Fruit fly (Drosophila melanogaster) whole organism, embryonic: Measurements from ENCODE around the gene CG17768.
A peak's percentile ranks its signal among the peaks of the same experiment; 100 is the strongest.

Experiments used
- Adf1 ChIP-seq: fragments of 200-800 bp; sonication (Bioruptor generic); IDR thresholded peaks from 2 replicates; pipeline ENCODE4 v1.3.6; 2022; ENCODE audit warnings: missing biosample characterization, missing genetic modification characterization
- Bteb2 ChIP-seq: fragments of 200-800 bp; sonication (Bioruptor generic); optimal IDR thresholded peaks from 2 replicates; lab custom pipeline; 2016; ENCODE audit warnings: missing biosample characterization, missing genetic modification characterization
- CG10267 ChIP-seq: fragments of 200-800 bp; sonication (Bioruptor generic); optimal IDR thresholded peaks from 2 replicates; lab custom pipeline; 2018; ENCODE audit warnings: missing biosample characterization, mild to moderate bottlenecking, missing genetic modification characterization, moderate library complexity
- CG10959 ChIP-seq: fragments of 200-800 bp; sonication (Bioruptor generic); IDR thresholded peaks from 2 replicates; pipeline ENCODE4 v1.3.6; 2022; ENCODE audit warnings: missing biosample characterization, missing genetic modification characterization
- CG11723 ChIP-seq: fragments of 200-800 bp; sonication (Bioruptor generic); optimal IDR thresholded peaks from 2 replicates; lab custom pipeline; 2017; ENCODE audit warnings: missing biosample characterization, mild to moderate bottlenecking, missing genetic modification characterization
- CG1233 ChIP-seq: fragments of 200-800 bp; sonication (Bioruptor generic); optimal IDR thresholded peaks from 4 replicates; lab custom pipeline; 2018; ENCODE audit warnings: missing biosample characterization, mild to moderate bottlenecking, missing genetic modification characterization
- CG13287 ChIP-seq: fragments of 200-800 bp; sonication (Bioruptor generic); IDR thresholded peaks from 2 replicates; pipeline ENCODE4 v1.3.6; 2022; ENCODE audit warnings: missing biosample characterization, missing genetic modification characterization; ENCODE audit not compliant: partially characterized antibody
- CG14441 ChIP-seq: fragments of 200-800 bp; sonication (Bioruptor generic); IDR thresholded peaks from 2 replicates; pipeline ENCODE4 v1.3.6; 2022; ENCODE audit warnings: missing biosample characterization, missing genetic modification characterization
- CG17186 ChIP-seq: fragments of 200-800 bp; sonication (Bioruptor generic); optimal IDR thresholded peaks from 3 replicates; lab custom pipeline; 2017; ENCODE audit warnings: missing biosample characterization, missing genetic modification reagents, missing genetic modification characterization
- CG2202 ChIP-seq: fragments of 200-800 bp; sonication (Bioruptor generic); optimal IDR thresholded peaks from 2 replicates; lab custom pipeline; 2018; ENCODE audit warnings: missing biosample characterization, mild to moderate bottlenecking, missing genetic modification characterization
- CG2678 ChIP-seq: fragments of 200-800 bp; sonication (Bioruptor generic); optimal IDR thresholded peaks from 3 replicates; lab custom pipeline; 2019; ENCODE audit warnings: missing biosample characterization, mild to moderate bottlenecking, missing genetic modification characterization, moderate library complexity
- CG3163 ChIP-seq: fragments of 200-800 bp; sonication (Bioruptor generic); optimal IDR thresholded peaks from 3 replicates; lab custom pipeline; 2016; ENCODE audit warnings: missing biosample characterization, missing genetic modification characterization
- CG32767 ChIP-seq: fragments of 200-800 bp; sonication (Bioruptor generic); IDR thresholded peaks from 2 replicates; pipeline ENCODE4 v1.3.6; 2022; ENCODE audit warnings: missing biosample characterization, missing genetic modification characterization
- CG33213 ChIP-seq: fragments of 200-800 bp; sonication (Bioruptor generic); optimal IDR thresholded peaks from 3 replicates; lab custom pipeline; 2016; ENCODE audit warnings: missing biosample characterization, missing genetic modification characterization
- CG3726 ChIP-seq: fragments of 200-800 bp; sonication (Bioruptor generic); IDR thresholded peaks from 3 replicates; pipeline ENCODE4, ENCODE4 v1.3.6; 2022; ENCODE audit warnings: missing biosample characterization, missing genetic modification characterization
- CG3995 ChIP-seq: fragments of 200-800 bp; sonication (Bioruptor generic); optimal IDR thresholded peaks from 3 replicates; lab custom pipeline; 2016; ENCODE audit warnings: missing biosample characterization, missing genetic modification characterization
- CG4617 ChIP-seq: fragments of 200-800 bp; sonication (Bioruptor generic); optimal IDR thresholded peaks from 3 replicates; lab custom pipeline; 2016; ENCODE audit warnings: missing biosample characterization, missing genetic modification characterization, borderline replicate concordance
- CG5180 ChIP-seq: fragments of 200-800 bp; sonication (Bioruptor generic); optimal IDR thresholded peaks from 3 replicates; lab custom pipeline; 2017; ENCODE audit warnings: missing biosample characterization, missing genetic modification characterization, mild to moderate bottlenecking, moderate library complexity, missing genetic modification reagents
- CG6689 ChIP-seq: fragments of 200-800 bp; sonication (Bioruptor generic); IDR thresholded peaks from 2 replicates; pipeline ENCODE4 v1.3.6; 2022; ENCODE audit warnings: missing biosample characterization, missing genetic modification characterization
- CG7357 ChIP-seq: fragments of 200-800 bp; sonication (Bioruptor generic); IDR thresholded peaks from 3 replicates; pipeline ENCODE4 v1.3.6; 2022; ENCODE audit warnings: missing biosample characterization, missing genetic modification characterization
- CG9215 ChIP-seq: fragments of 200-800 bp; sonication (Bioruptor generic); IDR thresholded peaks from 2 replicates; pipeline ENCODE4 v1.3.6; 2022; ENCODE audit warnings: missing biosample characterization, missing genetic modification characterization
- CG9437 ChIP-seq: fragments of 200-800 bp; sonication (Bioruptor generic); optimal IDR thresholded peaks from 2 replicates; lab custom pipeline; 2018; ENCODE audit warnings: missing biosample characterization, mild to moderate bottlenecking, missing genetic modification characterization
- D ChIP-seq, 2 experiments: fragments of 200-800 bp in 1 of 2; fragments of >200 bp in 1 of 2; sonication (Bioruptor generic) in 1 of 2; optimal IDR thresholded peaks; 2 replicates in 1 of 2; 3 replicates in 1 of 2; lab custom pipeline; 2017; ENCODE audit warnings: mild to moderate bottlenecking in 1 of 2, missing biosample characterization in 1 of 2, missing genetic modification characterization in 1 of 2, missing genetic modification reagents in 1 of 2
- Dip2 ChIP-seq: fragments of 200-800 bp; sonication (Bioruptor generic); IDR thresholded peaks from 2 replicates; pipeline ENCODE4 v1.3.6; 2022; ENCODE audit warnings: missing biosample characterization, missing genetic modification characterization
- Dref ChIP-seq: fragments of 200-800 bp; sonication (Bioruptor generic); IDR thresholded peaks from 2 replicates; pipeline ENCODE4 v1.3.6; 2022; ENCODE audit warnings: missing biosample characterization, missing genetic modification characterization
- HHEX ChIP-seq: fragments of 200-800 bp; sonication (Bioruptor generic); optimal IDR thresholded peaks from 3 replicates; lab custom pipeline; 2017; ENCODE audit warnings: missing biosample characterization, mild to moderate bottlenecking, missing genetic modification characterization, missing genetic modification reagents
- HLH3B ChIP-seq: fragments of 200-800 bp; sonication (Bioruptor generic); IDR thresholded peaks from 2 replicates; pipeline ENCODE4 v1.3.6; 2022; ENCODE audit warnings: missing biosample characterization, missing genetic modification characterization
- Hsf ChIP-seq: fragments of 200-800 bp; sonication (Bioruptor generic); optimal IDR thresholded peaks from 3 replicates; lab custom pipeline; 2016; ENCODE audit warnings: missing biosample characterization, missing genetic modification characterization
- Jarid2 ChIP-seq: fragments of 200-800 bp; sonication (Bioruptor generic); optimal IDR thresholded peaks from 3 replicates; lab custom pipeline; 2017; ENCODE audit warnings: mild to moderate bottlenecking, missing biosample characterization, missing genetic modification reagents, missing genetic modification characterization
- Kr ChIP-seq: fragments of 200-800 bp; sonication (Bioruptor generic); optimal IDR thresholded peaks from 2 replicates; lab custom pipeline; 2017; ENCODE audit warnings: missing biosample characterization, mild to moderate bottlenecking, missing genetic modification characterization
- Nf-YA ChIP-seq: fragments of 200-800 bp; sonication (Bioruptor generic); IDR thresholded peaks from 2 replicates; pipeline ENCODE4 v1.3.6; 2022; ENCODE audit warnings: missing biosample characterization, missing genetic modification characterization
- Optix ChIP-seq: fragments of 200-800 bp; sonication (Bioruptor generic); IDR thresholded peaks from 3 replicates; pipeline ENCODE4 v1.3.6; 2022; ENCODE audit warnings: missing biosample characterization, missing genetic modification characterization
- Pdp1 ChIP-seq, 2 experiments: fragments of 200-800 bp; sonication (Bioruptor generic); optimal IDR thresholded peaks; 3 replicates each; lab custom pipeline; 2016; ENCODE audit warnings: missing biosample characterization in 2 of 2, missing genetic modification characterization in 2 of 2, mild to moderate bottlenecking in 1 of 2, moderate library complexity in 1 of 2
- Spps ChIP-seq: fragments of 200-800 bp; sonication (Bioruptor generic); optimal IDR thresholded peaks from 2 replicates; lab custom pipeline; 2018; ENCODE audit warnings: missing biosample characterization, mild to moderate bottlenecking, missing genetic modification characterization
- abd-A ChIP-seq: fragments of 200-800 bp; sonication (Bioruptor generic); optimal IDR thresholded peaks from 3 replicates; lab custom pipeline; 2019; ENCODE audit warnings: missing biosample characterization, mild to moderate bottlenecking, missing genetic modification characterization, moderate library complexity
- ap ChIP-seq: fragments of 200-800 bp; sonication (Bioruptor generic); IDR thresholded peaks from 2 replicates; pipeline ENCODE4 v1.3.6; 2022; ENCODE audit warnings: missing biosample characterization, missing genetic modification characterization
- az2 ChIP-seq: fragments of 200-800 bp; sonication (Bioruptor generic); optimal IDR thresholded peaks from 3 replicates; lab custom pipeline; 2016; ENCODE audit warnings: missing biosample characterization, missing genetic modification characterization
- bsh ChIP-seq, 2 experiments: fragments of 200-800 bp; sonication (Bioruptor generic); optimal IDR thresholded peaks; 2 replicates each; lab custom pipeline; 2017 to 2018; ENCODE audit warnings: mild to moderate bottlenecking in 2 of 2, missing biosample characterization in 2 of 2, missing genetic modification characterization in 2 of 2, moderate library complexity in 1 of 2
- btn ChIP-seq: fragments of 200-800 bp; sonication (Bioruptor generic); optimal IDR thresholded peaks from 2 replicates; lab custom pipeline; 2016; ENCODE audit warnings: missing biosample characterization, missing genetic modification characterization
- chn ChIP-seq: fragments of 200-800 bp; sonication (Bioruptor generic); optimal IDR thresholded peaks from 2 replicates; lab custom pipeline; 2016; ENCODE audit warnings: missing biosample characterization, missing genetic modification characterization
- crc ChIP-seq: fragments of 200-800 bp; sonication (Bioruptor generic); optimal IDR thresholded peaks from 2 replicates; lab custom pipeline; 2016; ENCODE audit warnings: missing biosample characterization, missing genetic modification characterization
- en ChIP-seq: fragments of 200-800 bp; sonication (Bioruptor generic); optimal IDR thresholded peaks from 2 replicates; lab custom pipeline; 2016; ENCODE audit warnings: missing biosample characterization, missing genetic modification characterization
- grau ChIP-seq: fragments of 200-800 bp; optimal IDR thresholded peaks from 3 replicates; lab custom pipeline; 2019; ENCODE audit warnings: missing biosample characterization, mild to moderate bottlenecking, missing genetic modification characterization, moderate library complexity
- grn ChIP-seq: fragments of 200-800 bp; sonication (Bioruptor generic); optimal IDR thresholded peaks from 3 replicates; lab custom pipeline; 2017; ENCODE audit warnings: missing biosample characterization, missing genetic modification characterization
- nau ChIP-seq: fragments of 200-800 bp; sonication (Bioruptor generic); optimal IDR thresholded peaks from 3 replicates; lab custom pipeline; 2017; ENCODE audit warnings: missing biosample characterization, mild to moderate bottlenecking, missing genetic modification characterization, missing genetic modification reagents
- oc ChIP-seq: fragments of 200-800 bp; sonication (Bioruptor generic); optimal IDR thresholded peaks from 2 replicates; lab custom pipeline; 2018; ENCODE audit warnings: missing biosample characterization, mild to moderate bottlenecking, missing genetic modification characterization, moderate library complexity
- pho ChIP-seq: fragments of 200-800 bp; sonication (Bioruptor generic); optimal IDR thresholded peaks from 2 replicates; lab custom pipeline; 2016; ENCODE audit warnings: missing biosample characterization, missing genetic modification characterization
- ranshi ChIP-seq: fragments of 200-800 bp; sonication (Bioruptor generic); IDR thresholded peaks from 2 replicates; pipeline ENCODE4 v1.3.6; 2022; ENCODE audit warnings: missing biosample characterization, missing genetic modification characterization
- repo ChIP-seq: fragments of 200-800 bp; sonication (Bioruptor generic); optimal IDR thresholded peaks from 2 replicates; lab custom pipeline; 2016; ENCODE audit warnings: missing biosample characterization, missing genetic modification characterization
- zfh1 ChIP-seq: fragments of 200-800 bp; sonication (Bioruptor generic); IDR thresholded peaks from 3 replicates; pipeline ENCODE4 v1.3.6; 2022; ENCODE audit warnings: missing biosample characterization, missing genetic modification characterization

The CG17768 gene

dm6 chr2L:10442048-10442790 is 37.2 kb upstream of the CG17768 start, which contains the start of gene loh (continued):
- TF ChIP-seq CG9437 (GFP tag; lab: Kevin White, UChicago) (peak; percentile 76), Pdp1 (GFP tag; optimal IDR thresholded peaks at IDR 0.05; lab: Kevin White, UChicago) (no peak), CG17186 (no peak), CG7357 (GFP tag; lab: Robert Waterston, UW) (no peak), Kr (GFP tag; lab: Kevin White, UChicago) (no peak), HHEX (GFP tag; lab: Kevin White, UChicago) (no peak), az2 (GFP tag; lab: Kevin White, UChicago) (peak; percentile 45), CG9215 (no peak), Optix (no peak), CG10959 (GFP tag; lab: Robert Waterston, UW) (no peak), repo (GFP tag; lab: Kevin White, UChicago) (no peak), CG32767 (no peak), CG4617 (GFP tag; lab: Kevin White, UChicago) (no peak), CG3163 (no peak), CG11723 (GFP tag; lab: Kevin White, UChicago) (peak; percentile 53), CG33213 (no peak), CG2202 (tag; lab: Kevin White, UChicago) (no peak), zfh1 (0 out of 3 replicates have a peak, but pooled peaks have one; percentile 40), crc (GFP tag; lab: Kevin White, UChicago) (no peak), en (GFP tag; lab: Kevin White, UChicago) (no peak), ranshi (no peak), HLH3B (0 out of 2 replicates have a peak, but pooled peaks have one; percentile 45), grn (GFP tag; lab: Kevin White, UChicago) (no peak), abd-A (tag; lab: Kevin White, UChicago) (no peak), chn (no peak), CG13287 (GFP tag; lab: Robert Waterston, UW) (no peak), Nf-YA (GFP tag; lab: Robert Waterston, UW) (no peak), grau (tag; lab: Kevin White, UChicago) (peak; percentile 72), CG1233 (GFP tag; lab: Kevin White, UChicago) (peak; percentile 61), Adf1 (GFP tag; lab: Robert Waterston, UW) (no peak), pho (GFP tag; lab: Kevin White, UChicago) (no peak), Jarid2 (no peak), CG10267 (tag; lab: Kevin White, UChicago) (peak; percentile 64), CG2678 (tag; lab: Kevin White, UChicago) (no peak), Bteb2 (GFP tag; lab: Kevin White, UChicago) (no peak), oc (tag; lab: Kevin White, UChicago) (no peak), CG6689 (GFP tag; lab: Robert Waterston, UW) (peak; percentile 55), Dip2 (GFP tag; lab: Robert Waterston, UW) (no peak), nau (no peak), CG5180 (GFP tag; lab: Kevin White, UChicago) (peak; percentile 65), Spps (tag; lab: Kevin White, UChicago) (peak; percentile 38), bsh (GFP tag; optimal IDR thresholded peaks at IDR 0.05; lab: Kevin White, UChicago) (peak in 1 of 2 experiments; percentile 63), D (optimal IDR thresholded peaks at IDR 0.05; lab: Kevin White, UChicago) (no peak), D (GFP tag; optimal IDR thresholded peaks at IDR 0.05; lab: Kevin White, UChicago) (peak; percentile 74), CG3995 (GFP tag; lab: Kevin White, UChicago) (no peak), CG3726 (GFP tag; lab: Robert Waterston, UW) (no peak), CG14441 (GFP tag; lab: Robert Waterston, UW) (no peak), Hsf (GFP tag; lab: Kevin White, UChicago) (peak; percentile 27), Dref (GFP tag; lab: Robert Waterston, UW) (no peak), btn (GFP tag; lab: Kevin White, UChicago) (no peak), ap (no peak)
